Fruit fly (Drosophila melanogaster) whole organism, embryonic: ENCODE measurements around the gene MYPT-75D.

Source experiments
- CG4404 ChIP-seq: fragments of 200-800 bp; sonication (Bioruptor generic); IDR thresholded peaks from 2 replicates; pipeline ENCODE4 v1.3.6; 2022; ENCODE audit warnings: missing biosample characterization, missing genetic modification characterization
- D19B ChIP-seq: fragments of 200-800 bp; sonication (Bioruptor generic); optimal IDR thresholded peaks from 2 replicates; lab custom pipeline; 2017; ENCODE audit warnings: missing biosample characterization, mild to moderate bottlenecking, missing genetic modification characterization
- Ptx1 ChIP-seq: fragments of 200-800 bp; sonication (Bioruptor generic); IDR thresholded peaks from 2 replicates; pipeline ENCODE4 v1.3.6; 2022; ENCODE audit warnings: missing biosample characterization, missing genetic modification characterization

DNA sequence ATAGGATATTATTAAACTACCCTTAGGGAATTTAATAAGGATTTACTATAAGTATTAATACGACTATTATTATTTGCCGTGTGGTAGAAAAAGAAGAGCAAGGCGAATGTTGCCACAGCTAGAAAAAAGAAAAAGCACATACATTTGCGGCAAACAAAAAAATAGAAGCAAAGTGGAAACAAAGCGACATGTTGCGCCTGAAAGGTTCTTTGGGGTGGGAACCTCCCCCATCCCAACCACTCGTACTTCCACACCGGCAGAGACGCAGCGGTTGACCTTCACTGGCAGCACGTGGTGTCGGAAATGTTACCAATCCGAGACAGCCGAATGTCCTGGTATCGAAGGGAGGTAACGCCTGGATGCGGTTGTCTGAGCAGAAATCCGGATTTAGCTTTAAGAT, 11.6 kb downstream of the MYPT-75D start:
- TF ChIP-seq Ptx1 (GFP tag; lab: Robert Waterston, UW) (no peak), D19B (GFP tag; lab: Kevin White, UChicago) (no peak), CG4404 (GFP tag; lab: Robert Waterston, UW) (no peak)
